Worm (Caenorhabditis elegans): ENCODE measurements around the gene aqp-4.

DNA sequence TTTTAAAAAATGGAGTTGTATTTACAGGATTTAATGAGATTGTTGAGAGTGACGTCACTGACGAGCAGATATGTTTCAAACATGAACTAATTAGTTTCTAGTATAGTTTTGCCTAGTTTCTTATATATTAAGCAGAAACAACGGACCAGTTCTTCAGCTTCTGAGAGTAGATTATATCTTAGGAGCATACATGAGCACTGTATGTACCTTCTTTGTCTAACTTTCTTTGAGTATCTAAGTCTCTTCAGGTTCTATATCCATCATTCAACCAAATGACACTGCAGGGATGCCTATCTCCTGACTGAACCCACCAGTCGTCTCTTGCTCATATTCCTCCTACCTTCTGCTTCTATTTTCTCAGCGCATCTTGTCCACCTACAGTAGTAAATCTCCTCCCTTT is 40.6 kb upstream of the aqp-4 start, which contains the start of gene her-1:
- TF ChIP-seq ama-1 (optimal IDR thresholded peaks at IDR 0.05) (no peak), B0310.2 (tag; optimal IDR thresholded peaks at IDR 0.05) (no peak), F13C5.2 (tag; optimal IDR thresholded peaks at IDR 0.05) (no peak), tbx-37 (GFP tag; conservative IDR thresholded peaks at IDR 0.05) (no peak), scrt-1 (GFP tag; IDR thresholded peaks at IDR 0.05) (no peak), flt-1 (GFP tag; IDR thresholded peaks at IDR 0.05) (no peak), tra-4 (tag; optimal IDR thresholded peaks at IDR 0.05) (no peak), hmg-4 (GFP tag; optimal IDR thresholded peaks at IDR 0.05) (no peak), hmbx-1 (tag; optimal IDR thresholded peaks at IDR 0.05) (no peak), tbx-11 (GFP tag; IDR thresholded peaks at IDR 0.05) (no peak), ceh-36 (tag; optimal IDR thresholded peaks at IDR 0.05) (no peak), hnd-1 (tag; optimal IDR thresholded peaks at IDR 0.05) (no peak), sea-1 (GFP tag; conservative IDR thresholded peaks at IDR 0.05) (no peak)

All from whole organism, early embryonic.